Fruit fly (Drosophila melanogaster) whole organism, embryonic: ENCODE results near the gene CG34265.

Experiments used
- Bdp1 ChIP-seq: fragments of 200-800 bp; sonication (Bioruptor generic); optimal IDR thresholded peaks from 3 replicates; lab custom pipeline; 2016; ENCODE audit warnings: missing biosample characterization, missing genetic modification characterization
- CG11456 ChIP-seq: fragments of 200-800 bp; sonication (Bioruptor generic); IDR thresholded peaks from 3 replicates; pipeline ENCODE4 v1.3.6; 2022; ENCODE audit warnings: missing biosample characterization, missing genetic modification characterization
- CG12104 ChIP-seq: fragments of 200-800 bp; sonication (Bioruptor generic); optimal IDR thresholded peaks from 3 replicates; lab custom pipeline; 2016; ENCODE audit warnings: missing biosample characterization, missing genetic modification characterization
- CG1602 ChIP-seq: fragments of 200-800 bp; sonication (Bioruptor generic); optimal IDR thresholded peaks from 3 replicates; lab custom pipeline; 2016; ENCODE audit warnings: missing biosample characterization, missing genetic modification characterization
- CG1647 ChIP-seq: fragments of 200-800 bp; sonication (Bioruptor generic); optimal IDR thresholded peaks from 3 replicates; lab custom pipeline; 2016; ENCODE audit warnings: missing biosample characterization, missing genetic modification characterization
- CG17328 ChIP-seq: fragments of 200-800 bp; sonication (Bioruptor generic); IDR thresholded peaks from 2 replicates; pipeline ENCODE4 v1.3.6; 2022; ENCODE audit warnings: missing biosample characterization, missing genetic modification characterization
- CG17361 ChIP-seq: fragments of 200-800 bp; sonication (Bioruptor generic); IDR thresholded peaks from 3 replicates; pipeline ENCODE4 v1.3.6; 2022; ENCODE audit warnings: missing biosample characterization, missing genetic modification characterization
- CG17568 ChIP-seq: fragments of 200-800 bp; sonication (Bioruptor generic); optimal IDR thresholded peaks from 2 replicates; lab custom pipeline; 2018; ENCODE audit warnings: missing biosample characterization, mild to moderate bottlenecking, missing genetic modification characterization, moderate library complexity
- CG18619 ChIP-seq: fragments of 200-800 bp; sonication (Bioruptor generic); optimal IDR thresholded peaks from 3 replicates; lab custom pipeline; 2017; ENCODE audit warnings: missing biosample characterization, mild to moderate bottlenecking, missing genetic modification characterization
- CG7928 ChIP-seq: fragments of 200-800 bp; sonication (Bioruptor generic); optimal IDR thresholded peaks from 2 replicates; lab custom pipeline; 2017; ENCODE audit warnings: missing biosample characterization, mild to moderate bottlenecking, missing genetic modification characterization
- Deaf1 ChIP-seq: fragments of 200-800 bp; optimal IDR thresholded peaks from 3 replicates; lab custom pipeline; 2019; ENCODE audit warnings: missing biosample characterization, mild to moderate bottlenecking, missing genetic modification characterization, moderate library complexity
- Dek ChIP-seq: fragments of 200-800 bp; sonication (Bioruptor generic); optimal IDR thresholded peaks from 3 replicates; lab custom pipeline; 2019; ENCODE audit warnings: missing biosample characterization, mild to moderate bottlenecking, missing genetic modification characterization, moderate library complexity
- ERR ChIP-seq: fragments of 200-800 bp; sonication (Bioruptor generic); optimal IDR thresholded peaks from 2 replicates; lab custom pipeline; 2016; ENCODE audit warnings: missing biosample characterization, missing genetic modification characterization
- Fer2 ChIP-seq: fragments of 200-800 bp; sonication (Bioruptor generic); optimal IDR thresholded peaks from 2 replicates; lab custom pipeline; 2018; ENCODE audit warnings: missing biosample characterization, mild to moderate bottlenecking, missing genetic modification characterization, moderate library complexity
- HmgZ ChIP-seq: fragments of 200-800 bp; sonication (Bioruptor generic); optimal IDR thresholded peaks from 2 replicates; lab custom pipeline; 2018; ENCODE audit warnings: missing biosample characterization, mild to moderate bottlenecking, missing genetic modification characterization
- Hr78 ChIP-seq, 2 experiments: fragments of 200-800 bp in 1 of 2; fragments of >200 bp in 1 of 2; sonication (Bioruptor generic) in 1 of 2; optimal IDR thresholded peaks; 2 replicates each; lab custom pipeline; 2017 to 2019; ENCODE audit warnings: missing biosample characterization in 2 of 2, missing genetic modification characterization in 2 of 2, mild to moderate bottlenecking in 1 of 2, moderate library complexity in 1 of 2
- Jarid2 ChIP-seq: fragments of 200-800 bp; sonication (Bioruptor generic); optimal IDR thresholded peaks from 3 replicates; lab custom pipeline; 2017; ENCODE audit warnings: mild to moderate bottlenecking, missing biosample characterization, missing genetic modification reagents, missing genetic modification characterization
- Kr ChIP-seq: fragments of 200-800 bp; sonication (Bioruptor generic); optimal IDR thresholded peaks from 2 replicates; lab custom pipeline; 2017; ENCODE audit warnings: missing biosample characterization, mild to moderate bottlenecking, missing genetic modification characterization
- Med ChIP-seq: fragments of 200-800 bp; sonication (Bioruptor generic); peaks from one replicate; lab custom pipeline; 2016; ENCODE audit warnings: missing biosample characterization, missing genetic modification characterization, mild to moderate bottlenecking, inconsistent platforms, moderate library complexity
- Nf-YA ChIP-seq: fragments of 200-800 bp; sonication (Bioruptor generic); IDR thresholded peaks from 2 replicates; pipeline ENCODE4 v1.3.6; 2022; ENCODE audit warnings: missing biosample characterization, missing genetic modification characterization
- Opbp ChIP-seq: fragments of 200-800 bp; sonication (Bioruptor generic); IDR thresholded peaks from 3 replicates; pipeline ENCODE4 v1.3.6; 2022; ENCODE audit warnings: missing biosample characterization, missing genetic modification characterization; ENCODE audit not compliant: partially characterized antibody
- Rx ChIP-seq: fragments of 200-800 bp; sonication (Bioruptor generic); IDR thresholded peaks from 2 replicates; pipeline ENCODE4 v1.3.6; 2022; ENCODE audit warnings: missing biosample characterization, missing genetic modification characterization
- YL-1 ChIP-seq: fragments of 200-800 bp; sonication (Bioruptor generic); optimal IDR thresholded peaks from 3 replicates; lab custom pipeline; 2017; ENCODE audit warnings: missing biosample characterization, mild to moderate bottlenecking, missing genetic modification characterization
- cwo ChIP-seq: fragments of 200-800 bp; sonication (Bioruptor generic); optimal IDR thresholded peaks from 3 replicates; lab custom pipeline; 2017; ENCODE audit warnings: missing biosample characterization, missing genetic modification characterization, mild to moderate bottlenecking, moderate library complexity, missing genetic modification reagents
- dmrt11E ChIP-seq: fragments of 200-800 bp; sonication (Bioruptor generic); optimal IDR thresholded peaks from 3 replicates; lab custom pipeline; 2018; ENCODE audit warnings: missing biosample characterization, mild to moderate bottlenecking, missing genetic modification characterization, moderate library complexity
- exex ChIP-seq: fragments of 200-800 bp; sonication (Bioruptor generic); optimal IDR thresholded peaks from 4 replicates; lab custom pipeline; 2018; ENCODE audit warnings: missing biosample characterization, mild to moderate bottlenecking, missing genetic modification characterization, moderate library complexity
- fd3F ChIP-seq: fragments of 200-800 bp; sonication (Bioruptor generic); optimal IDR thresholded peaks from 2 replicates; lab custom pipeline; 2018; ENCODE audit warnings: missing biosample characterization, mild to moderate bottlenecking, missing genetic modification characterization, moderate library complexity
- fd96Cb ChIP-seq: fragments of 200-800 bp; sonication (Bioruptor generic); optimal IDR thresholded peaks from 2 replicates; lab custom pipeline; 2018; ENCODE audit warnings: missing biosample characterization, mild to moderate bottlenecking, missing genetic modification characterization, moderate library complexity
- fu2 ChIP-seq: fragments of 200-800 bp; sonication (Bioruptor generic); optimal IDR thresholded peaks from 2 replicates; lab custom pipeline; 2016; ENCODE audit warnings: missing biosample characterization, missing genetic modification characterization
- gem ChIP-seq: fragments of 200-800 bp; sonication (Bioruptor generic); optimal IDR thresholded peaks from 2 replicates; lab custom pipeline; 2019; ENCODE audit warnings: missing biosample characterization, mild to moderate bottlenecking, missing genetic modification characterization, moderate library complexity
- jigr1 ChIP-seq: fragments of 200-800 bp; sonication (Bioruptor generic); IDR thresholded peaks from 3 replicates; pipeline ENCODE4 v1.3.6; 2022; ENCODE audit warnings: missing biosample characterization, missing genetic modification characterization
- pfk ChIP-seq: fragments of 200-800 bp; sonication (Bioruptor generic); optimal IDR thresholded peaks from 2 replicates; lab custom pipeline; 2018; ENCODE audit warnings: missing biosample characterization, mild to moderate bottlenecking, missing genetic modification characterization, moderate library complexity
- prd ChIP-seq, 3 experiments: fragments of >200 bp in 2 of 3; fragments of 200-800 bp in 1 of 3; sonication (Bioruptor generic) in 1 of 3; optimal IDR thresholded peaks in 2 of 3; IDR thresholded peaks in 1 of 3; 2 replicates in 2 of 3; 3 replicates in 1 of 3; pipeline versions ENCODE4 v1.3.6 to Lab custom; 2017 to 2022; ENCODE audit warnings: missing biosample characterization in 1 of 3, missing genetic modification characterization in 1 of 3
- rib ChIP-seq: fragments of 200-800 bp; sonication (Bioruptor generic); IDR thresholded peaks from 2 replicates; pipeline ENCODE4 v1.3.6; 2022; ENCODE audit warnings: missing biosample characterization, missing genetic modification characterization
- sim ChIP-seq: fragments of 200-800 bp; sonication (Bioruptor generic); IDR thresholded peaks from 2 replicates; pipeline ENCODE4 v1.3.6; 2022; ENCODE audit warnings: missing biosample characterization, missing genetic modification characterization
- sqz ChIP-seq: fragments of 200-800 bp; sonication (Bioruptor generic); optimal IDR thresholded peaks from 3 replicates; lab custom pipeline; 2018; ENCODE audit warnings: missing biosample characterization, mild to moderate bottlenecking, missing genetic modification characterization
- sug ChIP-seq: fragments of 200-800 bp; optimal IDR thresholded peaks from 2 replicates; lab custom pipeline; 2019; ENCODE audit warnings: missing biosample characterization, mild to moderate bottlenecking, missing genetic modification characterization, moderate library complexity
- tgo ChIP-seq: fragments of 200-800 bp; sonication (Bioruptor generic); IDR thresholded peaks from 3 replicates; pipeline ENCODE4 v1.3.6; 2022; ENCODE audit warnings: missing biosample characterization, missing genetic modification characterization
- tio ChIP-seq: fragments of 200-800 bp; sonication (Bioruptor generic); optimal IDR thresholded peaks from 2 replicates; lab custom pipeline; 2017; ENCODE audit warnings: missing biosample characterization, missing genetic modification characterization, inconsistent platforms
- trh ChIP-seq: fragments of 200-800 bp; sonication (Bioruptor generic); optimal IDR thresholded peaks from 2 replicates; lab custom pipeline; 2016; ENCODE audit warnings: missing biosample characterization, missing genetic modification characterization
- unpg ChIP-seq: fragments of 200-800 bp; sonication (Bioruptor generic); optimal IDR thresholded peaks from 3 replicates; lab custom pipeline; 2018; ENCODE audit warnings: missing biosample characterization, mild to moderate bottlenecking, missing genetic modification characterization, moderate library complexity
- zf30C ChIP-seq: fragments of 200-800 bp; sonication (Bioruptor generic); optimal IDR thresholded peaks from 3 replicates; lab custom pipeline; 2018; ENCODE audit warnings: missing biosample characterization, mild to moderate bottlenecking, missing genetic modification characterization

The CG34265 gene

dm6 chr3L:3303087-3303526 is 34.8 kb downstream of the CG34265 start, which contains the start of gene CG14968 (continued):
- TF ChIP-seq Rx (GFP tag; lab: Robert Waterston, UW) = peak; percentile 90
- peak; percentile 84 for TF ChIP-seq tio (GFP tag; lab: Kevin White, UChicago)
- peak; percentile 91 for TF ChIP-seq CG18619
- peak in 1 of 2 experiments; percentile 78 for TF ChIP-seq Hr78 (GFP tag; optimal IDR thresholded peaks at IDR 0.05; lab: Kevin White, UChicago)
- TF ChIP-seq fd96Cb (tag; lab: Kevin White, UChicago) = peak; percentile 94
- TF ChIP-seq gem (tag; lab: Kevin White, UChicago) = peak; percentile 95
- peak; percentile 96 for TF ChIP-seq tgo (GFP tag; lab: Robert Waterston, UW)
- no peak for TF ChIP-seq zf30C (GFP tag; lab: Kevin White, UChicago)
- TF ChIP-seq Deaf1 (tag; lab: Kevin White, UChicago) = peak; percentile 74
- no peak for TF ChIP-seq pfk (GFP tag; lab: Kevin White, UChicago)
- TF ChIP-seq CG11456 (GFP tag; lab: Robert Waterston, UW) = peak; percentile 97
- peak; percentile 70 for TF ChIP-seq sqz
- peak; percentile 73 for TF ChIP-seq ERR (GFP tag; lab: Kevin White, UChicago)
- peak; percentile 89 for TF ChIP-seq Fer2 (tag; lab: Kevin White, UChicago)
- TF ChIP-seq Jarid2 (GFP tag; lab: Kevin White, UChicago) = peak; percentile 69
- peak; percentile 96 for TF ChIP-seq Med (GFP tag; lab: Kevin White, UChicago)
- TF ChIP-seq Opbp (GFP tag; lab: Robert Waterston, UW) = no peak
- TF ChIP-seq CG1647 (GFP tag; lab: Kevin White, UChicago) = peak; percentile 92
- TF ChIP-seq prd (optimal IDR thresholded peaks at IDR 0.05; lab: Kevin White, UChicago) = no peak
- TF ChIP-seq prd (GFP tag; IDR thresholded peaks at IDR 0.05; lab: Robert Waterston, UW) = peak; percentile 92
- TF ChIP-seq fd3F (GFP tag; lab: Kevin White, UChicago) = peak; percentile 93
- peak; percentile 85 for TF ChIP-seq jigr1 (GFP tag; lab: Robert Waterston, UW)
- TF ChIP-seq trh (GFP tag; lab: Kevin White, UChicago) = peak; percentile 86
- peak; percentile 41 for TF ChIP-seq YL-1 (GFP tag; lab: Kevin White, UChicago)
- TF ChIP-seq CG17361 (GFP tag; lab: Robert Waterston, UW) = peak; percentile 92
- peak; percentile 95 for TF ChIP-seq unpg
- peak; percentile 90 for TF ChIP-seq CG17568 (GFP tag; lab: Kevin White, UChicago)
- TF ChIP-seq exex (tag; lab: Kevin White, UChicago) = peak; percentile 73
- TF ChIP-seq CG12104 (GFP tag; lab: Kevin White, UChicago) = peak; percentile 95
- no peak for TF ChIP-seq Kr
- TF ChIP-seq sim (GFP tag; lab: Robert Waterston, UW) = peak; percentile 77; the same call in 1 of the 2 replicates
- peak; percentile 70 for TF ChIP-seq Bdp1
- TF ChIP-seq cwo (GFP tag; lab: Kevin White, UChicago) = peak; percentile 92
- TF ChIP-seq CG1602 (GFP tag; lab: Kevin White, UChicago) = peak; percentile 91
- peak; percentile 57 for TF ChIP-seq fu2 (GFP tag; lab: Kevin White, UChicago)
- peak; percentile 93 for TF ChIP-seq HmgZ (tag; lab: Kevin White, UChicago)
- TF ChIP-seq sug = peak; percentile 88
- TF ChIP-seq CG7928 = peak; percentile 70
- TF ChIP-seq dmrt11E (tag; lab: Kevin White, UChicago) = peak; percentile 78
- peak; percentile 96 for TF ChIP-seq CG17328 (GFP tag; lab: Robert Waterston, UW)
- peak; percentile 92 for TF ChIP-seq Nf-YA (GFP tag; lab: Robert Waterston, UW)
- TF ChIP-seq Dek = peak; percentile 93
- peak; percentile 94 for TF ChIP-seq rib (GFP tag; lab: Robert Waterston, UW)
